Fruit fly (Drosophila melanogaster) whole organism, wandering third instar larva: ENCODE data around the gene CG10646.

Experiments used
- Abd-B ChIP-seq: fragments of >200 bp; optimal IDR thresholded peaks from 2 replicates; lab custom pipeline; 2017; ENCODE audit warnings: missing biosample characterization, missing genetic modification characterization
- CG32264 ChIP-seq: fragments of 200-800 bp; sonication (Bioruptor generic); optimal IDR thresholded peaks from 2 replicates; lab custom pipeline; 2016; ENCODE audit warnings: missing biosample characterization, missing genetic modification characterization
- CG9705 ChIP-seq: fragments of 200-800 bp; sonication (Bioruptor generic); optimal IDR thresholded peaks from 2 replicates; lab custom pipeline; 2018; ENCODE audit warnings: missing biosample characterization, mild to moderate bottlenecking, missing genetic modification characterization
- CrebA ChIP-seq: fragments of 200-800 bp; sonication (Bioruptor generic); optimal IDR thresholded peaks from 2 replicates; lab custom pipeline; 2016; ENCODE audit warnings: missing biosample characterization, mild to moderate bottlenecking, missing genetic modification characterization, borderline replicate concordance
- Dfd ChIP-seq: fragments of >200 bp; optimal IDR thresholded peaks from 2 replicates; lab custom pipeline; 2017; ENCODE audit warnings: missing biosample characterization, missing genetic modification characterization
- Dif ChIP-seq: fragments of 200-275, 200-300 bp; sonication (Bioruptor generic); optimal IDR thresholded peaks from 2 replicates; lab custom pipeline; 2018; ENCODE audit warnings: missing biosample characterization, missing genetic modification characterization; ENCODE audit not compliant: partially characterized antibody
- GATAd ChIP-seq: sonication (Bioruptor generic); optimal IDR thresholded peaks from 2 replicates; lab custom pipeline; 2016; ENCODE audit warnings: missing biosample characterization, missing genetic modification characterization
- HLH106 ChIP-seq: fragments of 200-800 bp; optimal IDR thresholded peaks from 3 replicates; lab custom pipeline; 2019; ENCODE audit warnings: missing biosample characterization, mild to moderate bottlenecking, missing genetic modification characterization, moderate library complexity
- Hnf4 ChIP-seq: fragments of 200-800 bp; sonication (Bioruptor generic); optimal IDR thresholded peaks from 2 replicates; lab custom pipeline; 2016; ENCODE audit warnings: missing biosample characterization, mild to moderate bottlenecking, missing genetic modification characterization
- Hr78 ChIP-seq: fragments of >200 bp; optimal IDR thresholded peaks from 2 replicates; lab custom pipeline; 2017; ENCODE audit warnings: missing biosample characterization, missing genetic modification characterization
- Hr83 ChIP-seq: fragments of 200-300 bp; sonication (Bioruptor generic); optimal IDR thresholded peaks from 2 replicates; lab custom pipeline; 2016; ENCODE audit warnings: missing biosample characterization, mild to moderate bottlenecking, missing genetic modification characterization, moderate library complexity; ENCODE audit not compliant: poor library complexity, severe bottlenecking
- Jra ChIP-seq: sonication (Bioruptor generic); optimal IDR thresholded peaks from 2 replicates; lab custom pipeline; 2016; ENCODE audit warnings: missing biosample characterization, missing genetic modification characterization
- Mio ChIP-seq: sonication (Bioruptor generic); optimal IDR thresholded peaks from 2 replicates; lab custom pipeline; 2016; ENCODE audit warnings: missing biosample characterization, missing genetic modification characterization
- Myc ChIP-seq: fragments of >200 bp; optimal IDR thresholded peaks from 2 replicates; lab custom pipeline; 2017
- N ChIP-seq: fragments of >200 bp; optimal IDR thresholded peaks from 2 replicates; lab custom pipeline; 2018; ENCODE audit warnings: missing biosample characterization, missing external identifiers, missing genetic modification characterization
- OdsH ChIP-seq: fragments of 200-800 bp; sonication (Bioruptor generic); optimal IDR thresholded peaks from 2 replicates; lab custom pipeline; 2016; ENCODE audit warnings: missing biosample characterization, mild to moderate bottlenecking, missing genetic modification characterization
- Rel ChIP-seq, 2 experiments: fragments of 200-800 bp; sonication (Bioruptor generic) in 1 of 2; optimal IDR thresholded peaks; 2 replicates in 1 of 2; 3 replicates in 1 of 2; lab custom pipeline; 2016 to 2019; ENCODE audit warnings: mild to moderate bottlenecking in 2 of 2, missing biosample characterization in 2 of 2, missing genetic modification characterization in 2 of 2, moderate library complexity in 1 of 2
- Sp1 ChIP-seq: fragments of 200-800 bp; sonication (Bioruptor generic); optimal IDR thresholded peaks from 3 replicates; lab custom pipeline; 2019; ENCODE audit warnings: missing biosample characterization, mild to moderate bottlenecking, missing genetic modification characterization, moderate library complexity
- Vsx2 ChIP-seq: fragments of 200-300, 225-300 bp; sonication (Bioruptor generic); optimal IDR thresholded peaks from 2 replicates; lab custom pipeline; 2018; ENCODE audit warnings: missing biosample characterization, missing genetic modification characterization; ENCODE audit not compliant: partially characterized antibody
- br ChIP-seq: fragments of 200-800 bp; sonication (Bioruptor generic); optimal IDR thresholded peaks from 2 replicates; lab custom pipeline; 2016; ENCODE audit warnings: missing biosample characterization, missing genetic modification characterization
- brk ChIP-seq: fragments of 200-800 bp; sonication (Bioruptor generic); optimal IDR thresholded peaks from 2 replicates; lab custom pipeline; 2016; ENCODE audit warnings: missing biosample characterization, mild to moderate bottlenecking, missing genetic modification characterization
- dl ChIP-seq, 2 experiments: fragments of 175-275, 200-275 bp in 1 of 2; fragments of 200-275 bp in 1 of 2; sonication (Bioruptor generic); optimal IDR thresholded peaks; lab custom pipeline; 2018; ENCODE audit warnings: mild to moderate bottlenecking in 2 of 2, missing biosample characterization in 2 of 2, missing genetic modification characterization in 2 of 2, moderate library complexity in 2 of 2; ENCODE audit not compliant: partially characterized antibody in 2 of 2, insufficient read depth in 1 of 2
- dmrt93B ChIP-seq: fragments of 200-800 bp; sonication (Bioruptor generic); optimal IDR thresholded peaks from 2 replicates; lab custom pipeline; 2018; ENCODE audit warnings: missing biosample characterization, mild to moderate bottlenecking, missing genetic modification characterization
- dsf ChIP-seq: sonication (Bioruptor generic); optimal IDR thresholded peaks from 2 replicates; lab custom pipeline; 2016; ENCODE audit warnings: missing biosample characterization, missing genetic modification characterization, borderline replicate concordance
- ey ChIP-seq: fragments of 200-800 bp; sonication (Bioruptor generic); optimal IDR thresholded peaks from 2 replicates; lab custom pipeline; 2016; ENCODE audit warnings: missing biosample characterization, missing genetic modification characterization
- foxo ChIP-seq, 2 experiments: fragments of 200-800 bp; sonication (Bioruptor generic); optimal IDR thresholded peaks; 2 replicates in 1 of 2; 3 replicates in 1 of 2; lab custom pipeline; 2016 to 2017; ENCODE audit warnings: missing biosample characterization in 2 of 2, missing genetic modification characterization in 2 of 2
- fru ChIP-seq: fragments of 200-800 bp; sonication (Bioruptor generic); optimal IDR thresholded peaks from 3 replicates; lab custom pipeline; 2016; ENCODE audit warnings: missing biosample characterization, mild to moderate bottlenecking, missing genetic modification characterization
- h ChIP-seq: fragments of 200-800 bp; sonication (Bioruptor generic); optimal IDR thresholded peaks from 3 replicates; lab custom pipeline; 2016; ENCODE audit warnings: missing biosample characterization, mild to moderate bottlenecking, missing genetic modification characterization
- jim ChIP-seq: fragments of 175-275, 200-325 bp; sonication (Bioruptor generic); optimal IDR thresholded peaks from 2 replicates; lab custom pipeline; 2016; ENCODE audit warnings: missing biosample characterization, mild to moderate bottlenecking, missing genetic modification characterization
- lola ChIP-seq: fragments of >200 bp; optimal IDR thresholded peaks from 2 replicates; lab custom pipeline; 2017; ENCODE audit warnings: missing biosample characterization, missing genetic modification characterization
- pan ChIP-seq: fragments of >200 bp; optimal IDR thresholded peaks from 2 replicates; lab custom pipeline; 2017
- psq ChIP-seq: fragments of 200-800 bp; sonication (Bioruptor generic); optimal IDR thresholded peaks from 3 replicates; lab custom pipeline; 2017; ENCODE audit warnings: missing biosample characterization, mild to moderate bottlenecking, missing genetic modification characterization, moderate library complexity
- rgr ChIP-seq: fragments of 200-800 bp; sonication (Bioruptor generic); optimal IDR thresholded peaks from 3 replicates; lab custom pipeline; 2016; ENCODE audit warnings: missing biosample characterization, mild to moderate bottlenecking, missing genetic modification characterization
- sage ChIP-seq: fragments of 200-800 bp; sonication (Bioruptor generic); optimal IDR thresholded peaks from 2 replicates; lab custom pipeline; 2016; ENCODE audit warnings: missing biosample characterization, mild to moderate bottlenecking, missing genetic modification characterization
- sv ChIP-seq: fragments of 200-800 bp; sonication (Bioruptor generic); optimal IDR thresholded peaks from 3 replicates; lab custom pipeline; 2016; ENCODE audit warnings: missing biosample characterization, missing genetic modification characterization
- tai ChIP-seq: sonication (Bioruptor generic); optimal IDR thresholded peaks from 2 replicates; lab custom pipeline; 2016; ENCODE audit warnings: missing biosample characterization, missing genetic modification characterization
- usp ChIP-seq: fragments of >200 bp; optimal IDR thresholded peaks from 2 replicates; lab custom pipeline; 2017; ENCODE audit warnings: missing biosample characterization, missing genetic modification characterization
- woc ChIP-seq: sonication (Bioruptor generic); optimal IDR thresholded peaks from 2 replicates; lab custom pipeline; 2016; ENCODE audit warnings: missing biosample characterization, mild to moderate bottlenecking, missing genetic modification characterization

Gene CG10646

dm6 chr3L:12503865-12504650 is at the start of gene CG10646, which contains the start of gene vih:
CG10646 (minus strand) TSS chr3L:12503894.
vih (plus strand) TSS chr3L:12504292.
- TF ChIP-seq h (peak; percentile 59), pan (lab: Kevin White, UChicago) (no peak), sage (GFP tag; lab: Kevin White, UChicago) (no peak), psq (GFP tag; lab: Kevin White, UChicago) (peak; percentile 67), Hr78 (GFP tag; lab: Kevin White, UChicago) (no peak), OdsH (GFP tag; lab: Kevin White, UChicago) (peak; percentile 37), woc (GFP tag; lab: Kevin White, UChicago) (no peak), dmrt93B (no peak), dl (GFP tag; optimal IDR thresholded peaks at IDR 0.05; lab: Kevin White, UChicago; ENCODE audit: insufficient read depth in 1 of 2, partially characterized antibody in 2 of 2) (no peak), Jra (GFP tag; lab: Kevin White, UChicago) (no peak), rgr (GFP tag; lab: Kevin White, UChicago) (peak; percentile 60), dsf (peak; percentile 24), sv (GFP tag; lab: Kevin White, UChicago) (no peak), Mio (GFP tag; lab: Kevin White, UChicago) (no peak), CrebA (no peak), Hnf4 (GFP tag; lab: Kevin White, UChicago) (no peak), ey (peak; percentile 12), Abd-B (GFP tag; lab: Kevin White, UChicago) (no peak), CG32264 (GFP tag; lab: Kevin White, UChicago) (no peak), GATAd (no peak), Rel (GFP tag; optimal IDR thresholded peaks at IDR 0.05; lab: Kevin White, UChicago) (no peak), Rel (tag; optimal IDR thresholded peaks at IDR 0.05; lab: Kevin White, UChicago) (peak; percentile 43), fru (peak; percentile 50), Dif (GFP tag; lab: Kevin White, UChicago) (no peak), jim (GFP tag; lab: Kevin White, UChicago) (no peak), Vsx2 (GFP tag; lab: Kevin White, UChicago) (no peak), brk (GFP tag; lab: Kevin White, UChicago) (no peak), usp (GFP tag; lab: Kevin White, UChicago) (no peak), Myc (lab: Kevin White, UChicago) (peak; percentile 47), Hr83 (GFP tag; lab: Kevin White, UChicago) (peak; percentile 47), HLH106 (tag; lab: Kevin White, UChicago) (peak; percentile 45), foxo (GFP tag; optimal IDR thresholded peaks at IDR 0.05; lab: Kevin White, UChicago) (peak in 1 of 2 experiments; percentile 66), Sp1 (GFP tag; lab: Kevin White, UChicago) (peak; percentile 54), br (peak; percentile 11), lola (GFP tag; lab: Kevin White, UChicago) (no peak), Dfd (GFP tag; lab: Kevin White, UChicago) (no peak), tai (no peak), CG9705 (peak; percentile 40)

- peak; percentile 52 to 80 for TF ChIP-seq foxo (GFP tag; optimal IDR thresholded peaks at IDR 0.05; lab: Kevin White, UChicago)
- peak; percentile 73 for TF ChIP-seq Sp1 (GFP tag; lab: Kevin White, UChicago)
- TF ChIP-seq CrebA = peak; percentile 26
- TF ChIP-seq Dif (GFP tag; lab: Kevin White, UChicago) = no peak
- TF ChIP-seq h = peak; percentile 87
- peak; percentile 77 for TF ChIP-seq HLH106 (tag; lab: Kevin White, UChicago)
- no peak for TF ChIP-seq usp (GFP tag; lab: Kevin White, UChicago)
- peak; percentile 63 for TF ChIP-seq CG32264 (GFP tag; lab: Kevin White, UChicago)
- no peak for TF ChIP-seq N (GFP tag; lab: Kevin White, UChicago)
- TF ChIP-seq OdsH (GFP tag; lab: Kevin White, UChicago) = peak; percentile 79
- peak; percentile 71 for TF ChIP-seq woc (GFP tag; lab: Kevin White, UChicago)
- TF ChIP-seq brk (GFP tag; lab: Kevin White, UChicago) = peak; percentile 66
- TF ChIP-seq Hr83 (GFP tag; lab: Kevin White, UChicago) = no peak
- peak; percentile 8 for TF ChIP-seq CG9705
- TF ChIP-seq psq (GFP tag; lab: Kevin White, UChicago) = peak; percentile 71
- TF ChIP-seq fru = peak; percentile 85
- peak; percentile 79 for TF ChIP-seq Hnf4 (GFP tag; lab: Kevin White, UChicago)
- no peak for TF ChIP-seq dsf
- TF ChIP-seq Vsx2 (GFP tag; lab: Kevin White, UChicago) = no peak
- TF ChIP-seq sv (GFP tag; lab: Kevin White, UChicago) = no peak
- no peak for TF ChIP-seq GATAd
- peak; percentile 49 for TF ChIP-seq tai
- peak; percentile 58 for TF ChIP-seq dmrt93B
- peak; percentile 80 for TF ChIP-seq rgr (GFP tag; lab: Kevin White, UChicago)
- TF ChIP-seq sage (GFP tag; lab: Kevin White, UChicago) = peak; percentile 72
- TF ChIP-seq br = peak; percentile 84
- TF ChIP-seq dl (GFP tag; optimal IDR thresholded peaks at IDR 0.05; lab: Kevin White, UChicago; ENCODE audit: insufficient read depth in 1 of 2, partially characterized antibody in 2 of 2) = no peak
- TF ChIP-seq Myc (lab: Kevin White, UChicago) = no peak
- peak; percentile 58 for TF ChIP-seq Jra (GFP tag; lab: Kevin White, UChicago)
- TF ChIP-seq jim (GFP tag; lab: Kevin White, UChicago) = no peak
- TF ChIP-seq ey = peak; percentile 81
- no peak for TF ChIP-seq Abd-B (GFP tag; lab: Kevin White, UChicago)
- no peak for TF ChIP-seq pan (lab: Kevin White, UChicago)
- TF ChIP-seq, all 38 proteins: peak for 20
Measured at dm6 chr3L:12551671-12552070, 48.0 kb upstream of the CG10646 start.
